Worm (Caenorhabditis elegans): ENCODE results near the gene Y44A6C.1.

- TF ChIP-seq elt-3 (tag; optimal IDR thresholded peaks at IDR 0.05): no peak
- no peak for TF ChIP-seq fos-1 (tag; optimal IDR thresholded peaks at IDR 0.05)
- no peak for TF ChIP-seq egl-27 (tag; optimal IDR thresholded peaks at IDR 0.05)
- TF ChIP-seq pqm-1 (tag; optimal IDR thresholded peaks at IDR 0.05): peak; percentile 97
- TF ChIP-seq nhr-77 (tag; optimal IDR thresholded peaks at IDR 0.05): no peak
- no peak for TF ChIP-seq ama-1 (optimal IDR thresholded peaks at IDR 0.05)
Measured at ce11 chrV:20728763-20729350, 15.1 kb downstream of the Y44A6C.1 start, which contains the start of gene ipla-3.
